Worm (Caenorhabditis elegans): ENCODE measurements around the gene srg-13.

ce11 chrIII:4649811-4650544, 22.1 kb upstream of the srg-13 start, which contains the start of gene ppm-2:
- TF ChIP-seq arid-1 (GFP tag; conservative IDR thresholded peaks at IDR 0.05), result no peak
- TF ChIP-seq nhr-28 (tag; optimal IDR thresholded peaks at IDR 0.05), result peak; percentile 63
- no peak for TF ChIP-seq ceh-32 (tag; optimal IDR thresholded peaks at IDR 0.05; ENCODE audit: poor library complexity)
- no peak for TF ChIP-seq F49E8.2 (tag; optimal IDR thresholded peaks at IDR 0.05; ENCODE audit: borderline replicate concordance)
- TF ChIP-seq dpl-1 (GFP tag; optimal IDR thresholded peaks at IDR 0.05), result no peak
- no peak for TF ChIP-seq lin-13 (GFP tag; optimal IDR thresholded peaks at IDR 0.05)
- TF ChIP-seq mdl-1 (tag; optimal IDR thresholded peaks at IDR 0.05), result peak in 1 of 2 experiments; percentile 10
- TF ChIP-seq lin-1 (GFP tag; IDR thresholded peaks at IDR 0.05), result 0 out of 2 replicates have a peak, but pooled peaks have one; percentile 38
- peak; percentile 14 for TF ChIP-seq nhr-77 (tag; optimal IDR thresholded peaks at IDR 0.05)
- TF ChIP-seq lsy-2 (tag; optimal IDR thresholded peaks at IDR 0.05), result peak in 1 of 2 experiments; percentile 47
- peak; percentile 22; the same call in 1 of the 2 replicates for TF ChIP-seq lin-38 (GFP tag; IDR thresholded peaks at IDR 0.05)
- TF ChIP-seq aly-2 (tag; optimal IDR thresholded peaks at IDR 0.05), result no peak
- TF ChIP-seq aha-1 (tag), result no peak

Data from whole organism, L4 larva.